Fruit fly (Drosophila melanogaster) whole organism: ENCODE data around the gene Paf-AHalpha.

Experiments used
- CG8478 ChIP-seq: fragments of >200 bp; optimal IDR thresholded peaks from 2 replicates; lab custom pipeline; 2018; ENCODE audit warnings: inconsistent platforms
- Dll ChIP-seq: fragments of >200 bp; optimal IDR thresholded peaks from 2 replicates; lab custom pipeline; 2017
- EcR ChIP-seq, 2 experiments: fragments of >200 bp; optimal IDR thresholded peaks; 2 replicates each; lab custom pipeline; 2017; ENCODE audit warnings: missing biosample characterization in 2 of 2, missing genetic modification characterization in 2 of 2, missing genetic modification reagents in 2 of 2
- pan ChIP-seq: fragments of >200 bp; optimal IDR thresholded peaks from 2 replicates; lab custom pipeline; 2017
- psq ChIP-seq: fragments of >200 bp; optimal IDR thresholded peaks from 2 replicates; lab custom pipeline; 2017
- usp ChIP-seq: fragments of >200 bp; optimal IDR thresholded peaks from 2 replicates; lab custom pipeline; 2017; ENCODE audit warnings: missing biosample characterization, missing genetic modification characterization, mixed read lengths

Gene Paf-AHalpha

dm6 chrX:15786242-15786641 is 859 bp upstream of the Paf-AHalpha start:
- TF ChIP-seq EcR (GFP tag; optimal IDR thresholded peaks at IDR 0.05; lab: Kevin White, UChicago), result no peak
- TF ChIP-seq Dll, result no peak
- no peak for TF ChIP-seq psq (lab: Kevin White, UChicago)
- TF ChIP-seq CG8478, result no peak
- no peak for TF ChIP-seq pan (lab: Kevin White, UChicago)
- no peak for TF ChIP-seq usp (GFP tag; lab: Kevin White, UChicago)

dm6 chrX:15783610-15784009 is 1.8 kb downstream of the Paf-AHalpha start, which contains the start of gene Efhc1.1:
Efhc1.1 (minus strand) TSS chrX:15783710.
- TF ChIP-seq psq (lab: Kevin White, UChicago), result no peak
- no peak for TF ChIP-seq CG8478
- TF ChIP-seq usp (GFP tag; lab: Kevin White, UChicago), result no peak
- no peak for TF ChIP-seq pan (lab: Kevin White, UChicago)
- no peak for TF ChIP-seq EcR (GFP tag; optimal IDR thresholded peaks at IDR 0.05; lab: Kevin White, UChicago)
- TF ChIP-seq Dll, result no peak

- TF ChIP-seq CG8478 (no peak), psq (lab: Kevin White, UChicago) (no peak), EcR (GFP tag; optimal IDR thresholded peaks at IDR 0.05; lab: Kevin White, UChicago) (no peak), usp (GFP tag; lab: Kevin White, UChicago) (no peak), pan (lab: Kevin White, UChicago) (no peak), Dll (no peak)
Observed at dm6 chrX:15778846-15779245, 6.5 kb downstream of the Paf-AHalpha start, which contains the start of gene CG43673. CG43673 (plus strand) TSS chrX:15779146.

- no peak for TF ChIP-seq CG8478
- no peak for TF ChIP-seq Dll
- TF ChIP-seq pan (lab: Kevin White, UChicago), result no peak
- no peak for TF ChIP-seq EcR (GFP tag; optimal IDR thresholded peaks at IDR 0.05; lab: Kevin White, UChicago)
- no peak for TF ChIP-seq usp (GFP tag; lab: Kevin White, UChicago)
- no peak for TF ChIP-seq psq (lab: Kevin White, UChicago)
Observed at dm6 chrX:15772663-15773062, 12.7 kb downstream of the Paf-AHalpha start, which contains the start of gene CG43672. CG43672 (plus strand) TSS chrX:15772963.

- TF ChIP-seq psq (lab: Kevin White, UChicago) (no peak), Dll (no peak), EcR (GFP tag; optimal IDR thresholded peaks at IDR 0.05; lab: Kevin White, UChicago) (no peak), pan (lab: Kevin White, UChicago) (no peak)
Observed at dm6 chrX:15769457-15769856, 15.9 kb downstream of the Paf-AHalpha start, which contains the start of gene CG33172. CG33172 (plus strand) TSS chrX:15769664.

- TF ChIP-seq psq (lab: Kevin White, UChicago), result no peak
- TF ChIP-seq Dll, result no peak
- TF ChIP-seq CG8478, result no peak
- no peak for TF ChIP-seq usp (GFP tag; lab: Kevin White, UChicago)
- TF ChIP-seq pan (lab: Kevin White, UChicago), result no peak
- TF ChIP-seq EcR (GFP tag; optimal IDR thresholded peaks at IDR 0.05; lab: Kevin White, UChicago), result no peak
Observed at dm6 chrX:15766395-15766866, 19.0 kb downstream of the Paf-AHalpha start, which contains the start of gene CG8952. CG8952 (minus strand) TSS chrX:15766445.

- TF ChIP-seq CG8478 (no peak), EcR (GFP tag; optimal IDR thresholded peaks at IDR 0.05; lab: Kevin White, UChicago) (no peak), pan (lab: Kevin White, UChicago) (no peak), usp (GFP tag; lab: Kevin White, UChicago) (no peak), Dll (no peak), psq (lab: Kevin White, UChicago) (no peak)
Observed at dm6 chrX:15762723-15763122, 22.7 kb downstream of the Paf-AHalpha start, which contains the start of gene Polr3A. Polr3A (plus strand) TSS chrX:15762956.

- TF ChIP-seq Dll (no peak), EcR (GFP tag; optimal IDR thresholded peaks at IDR 0.05; lab: Kevin White, UChicago) (no peak)
Observed at dm6 chrX:15761298-15761640, 24.1 kb downstream of the Paf-AHalpha start.

- TF ChIP-seq pan (lab: Kevin White, UChicago) (no peak), psq (lab: Kevin White, UChicago) (no peak), Dll (no peak), usp (GFP tag; lab: Kevin White, UChicago) (no peak), CG8478 (no peak), EcR (GFP tag; optimal IDR thresholded peaks at IDR 0.05; lab: Kevin White, UChicago) (no peak)
Observed at dm6 chrX:15760447-15761297, 24.7 kb downstream of the Paf-AHalpha start, which contains the start of the genes Graf and mRpL3. Graf (minus strand) TSS chrX:15760733. mRpL3 (plus strand) TSS chrX:15761248.

dm6 chrX:15759752-15760446 is 25.5 kb downstream of the Paf-AHalpha start:
- TF ChIP-seq pan (lab: Kevin White, UChicago) (peak; percentile 32), EcR (GFP tag; optimal IDR thresholded peaks at IDR 0.05; lab: Kevin White, UChicago) (no peak)

dm6 chrX:15758692-15759240 is 26.6 kb downstream of the Paf-AHalpha start:
- no peak for TF ChIP-seq Dll
- no peak for TF ChIP-seq CG8478
- TF ChIP-seq usp (GFP tag; lab: Kevin White, UChicago), result no peak
- no peak for TF ChIP-seq EcR (GFP tag; optimal IDR thresholded peaks at IDR 0.05; lab: Kevin White, UChicago)
- TF ChIP-seq pan (lab: Kevin White, UChicago), result no peak
- no peak for TF ChIP-seq psq (lab: Kevin White, UChicago)
